Worm (Caenorhabditis elegans): ENCODE results near the gene C05C10.3.

Gene C05C10.3

DNA sequence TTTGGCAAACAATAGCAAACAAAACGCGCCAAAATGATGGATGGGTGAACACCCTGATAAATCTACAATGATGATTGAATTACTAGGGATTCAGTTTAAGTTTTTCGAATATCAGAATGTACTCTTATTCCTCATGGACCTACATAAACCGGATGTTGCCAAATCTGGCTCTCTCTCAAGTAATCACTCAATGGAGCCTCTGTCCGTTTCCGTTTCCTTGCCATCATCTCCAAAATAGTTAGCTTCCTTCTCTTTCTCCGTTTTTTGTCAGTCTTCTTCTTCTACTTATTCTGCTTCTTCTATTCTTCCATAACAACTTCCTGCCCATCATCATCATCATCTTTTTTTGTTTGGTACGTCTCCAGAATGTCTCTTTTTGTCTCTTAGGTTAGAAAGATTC, 28.6 kb upstream of the C05C10.3 start:
- no peak for TF ChIP-seq mdl-1 (tag; optimal IDR thresholded peaks at IDR 0.05)
- no peak for TF ChIP-seq unc-62 (GFP tag; optimal IDR thresholded peaks at IDR 0.05 in 1 of 2)
- TF ChIP-seq unc-62 (tag; optimal IDR thresholded peaks at IDR 0.05) = no peak
- no peak for TF ChIP-seq nhr-42 (GFP tag; IDR thresholded peaks at IDR 0.05)
- no peak for TF ChIP-seq hlh-11 (tag; optimal IDR thresholded peaks at IDR 0.05)
- TF ChIP-seq dpl-1 (GFP tag; optimal IDR thresholded peaks at IDR 0.05) = no peak
- no peak for TF ChIP-seq php-3 (GFP tag; IDR thresholded peaks at IDR 0.05)
- no peak for TF ChIP-seq Y48G9A.11 (GFP tag; IDR thresholded peaks at IDR 0.05)
- no peak for TF ChIP-seq vab-7 (GFP tag; IDR thresholded peaks at IDR 0.05)
- TF ChIP-seq mdt-29 (GFP tag; IDR thresholded peaks at IDR 0.05) = no peak
- no peak for TF ChIP-seq arid-1 (GFP tag; conservative IDR thresholded peaks at IDR 0.05)
- TF ChIP-seq unc-39 (tag; optimal IDR thresholded peaks at IDR 0.05) = no peak
- TF ChIP-seq mep-1 (tag; optimal IDR thresholded peaks at IDR 0.05) = no peak
- TF ChIP-seq madf-5 (GFP tag; IDR thresholded peaks at IDR 0.05) = no peak

DNA sequence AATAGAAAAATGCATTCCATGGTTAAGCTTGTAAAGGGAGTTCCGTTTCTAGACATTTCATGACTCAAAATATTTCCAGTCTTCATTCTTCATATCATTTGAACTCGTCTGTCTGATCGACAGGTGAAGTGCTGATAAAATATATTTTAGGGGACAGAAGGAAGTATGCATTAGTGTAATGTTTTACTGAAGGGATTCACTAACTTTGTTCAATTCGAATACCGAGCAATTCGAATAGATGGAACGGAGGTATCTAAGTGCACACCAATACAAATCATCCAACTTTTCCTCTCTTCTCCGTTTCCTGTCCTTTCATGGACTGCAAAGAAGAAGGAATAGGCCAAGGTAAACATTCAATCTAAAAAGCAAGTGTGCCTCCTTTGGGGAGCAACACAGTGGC, 27.1 kb upstream of the C05C10.3 start:
- peak; percentile 25; the same call in 1 of the 2 replicates for TF ChIP-seq dmd-6 (GFP tag; IDR thresholded peaks at IDR 0.05)
- no peak for TF ChIP-seq hmg-1.1 (GFP tag; IDR thresholded peaks at IDR 0.05)
- TF ChIP-seq nhr-76 (tag; optimal IDR thresholded peaks at IDR 0.05) = no peak
- no peak for TF ChIP-seq ceh-44 (GFP tag; IDR thresholded peaks at IDR 0.05)
- peak; percentile 41 for TF ChIP-seq pqm-1 (tag; optimal IDR thresholded peaks at IDR 0.05)
- peak in 1 of 2 experiments; percentile 93 for TF ChIP-seq unc-62 (GFP tag; optimal IDR thresholded peaks at IDR 0.05 in 1 of 2)
- TF ChIP-seq unc-62 (tag; optimal IDR thresholded peaks at IDR 0.05) = no peak

DNA sequence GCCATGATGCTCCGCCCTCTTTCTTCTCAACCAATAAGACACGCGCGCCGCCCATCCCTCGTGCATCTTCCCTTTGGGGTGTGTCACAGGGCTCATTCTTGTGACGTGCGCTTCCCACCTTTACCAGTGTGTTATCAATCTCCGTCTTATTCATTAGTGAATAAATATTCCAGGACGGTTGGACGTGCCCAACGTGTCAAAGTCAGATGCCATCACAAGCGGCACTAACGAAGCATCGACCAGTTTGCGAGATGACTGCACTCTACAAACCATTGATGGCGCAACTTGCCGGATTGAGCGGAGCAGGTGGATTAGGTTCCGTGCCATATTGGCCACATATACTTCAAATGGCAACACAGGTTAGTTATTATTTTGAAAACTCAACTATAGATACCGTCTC, 23.4 kb upstream of the C05C10.3 start:
- TF ChIP-seq lin-29 (GFP tag; IDR thresholded peaks at IDR 0.05) (no peak), gei-8 (GFP tag; optimal IDR thresholded peaks at IDR 0.05) (no peak), hlh-30 (tag; optimal IDR thresholded peaks at IDR 0.05; ENCODE audit: insufficient read depth) (peak; percentile 7), nhr-41 (GFP tag; IDR thresholded peaks at IDR 0.05) (no peak), rbr-2 (tag; optimal IDR thresholded peaks at IDR 0.05) (no peak), cey-2 (tag; optimal IDR thresholded peaks at IDR 0.05; ENCODE audit: borderline replicate concordance, insufficient read depth) (no peak), unc-62 (GFP tag; optimal IDR thresholded peaks at IDR 0.05 in 1 of 2) (peak in 1 of 2 experiments; percentile 84), unc-62 (tag; optimal IDR thresholded peaks at IDR 0.05) (no peak), egl-43 (GFP tag; IDR thresholded peaks at IDR 0.05) (peak; percentile 56; the same call in 1 of the 2 replicates), aha-1 (tag) (peak; percentile 78), ctbp-1 (GFP tag; IDR thresholded peaks at IDR 0.05) (no peak), madf-9 (GFP tag; conservative IDR thresholded peaks at IDR 0.05) (no peak), ceh-20 (GFP tag; IDR thresholded peaks at IDR 0.05) (no peak)

DNA sequence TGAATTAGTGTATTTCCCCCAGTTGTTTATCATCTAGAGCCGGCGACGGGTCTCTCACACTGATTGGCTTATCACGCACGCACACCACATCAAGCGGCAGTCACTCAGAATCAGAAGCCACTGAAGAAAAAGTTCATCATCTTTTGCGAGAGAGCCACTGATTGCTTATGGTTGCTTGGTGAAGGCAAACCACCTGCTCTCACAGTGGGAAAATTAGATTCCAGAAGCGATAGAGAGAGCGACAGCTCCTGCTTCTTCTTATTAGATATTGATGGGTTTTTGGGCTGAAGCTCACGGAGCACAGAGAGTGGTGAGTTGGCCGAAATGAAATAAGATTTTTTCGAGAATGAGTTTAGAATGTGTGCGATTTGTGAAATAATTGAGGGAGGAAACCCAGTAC, 19.4 kb upstream of the C05C10.3 start:
- TF ChIP-seq ama-1 (optimal IDR thresholded peaks at IDR 0.05) = no peak
- TF ChIP-seq madf-5 (GFP tag; IDR thresholded peaks at IDR 0.05) = no peak
- TF ChIP-seq daf-16 (GFP tag; optimal IDR thresholded peaks at IDR 0.05) = no peak
- TF ChIP-seq daf-16 (tag; optimal IDR thresholded peaks at IDR 0.05) = no peak
- peak in 1 of 2 experiments; percentile 53 for TF ChIP-seq unc-62 (GFP tag; optimal IDR thresholded peaks at IDR 0.05 in 1 of 2)
- TF ChIP-seq unc-62 (tag; optimal IDR thresholded peaks at IDR 0.05) = no peak
- no peak for TF ChIP-seq Y75B8A.6 (GFP tag; IDR thresholded peaks at IDR 0.05)
- TF ChIP-seq nhr-11 (tag; optimal IDR thresholded peaks at IDR 0.05) = peak; percentile 3
- TF ChIP-seq R02D3.7 (tag; optimal IDR thresholded peaks at IDR 0.05) = no peak
- no peak for TF ChIP-seq set-16 (GFP tag; IDR thresholded peaks at IDR 0.05)

Measured in whole organism, L4 larva.